Fruit fly (Drosophila melanogaster): ENCODE results near the gene Spn77Bb.
A peak's percentile ranks its signal among the peaks of the same experiment; 100 is the strongest.

The Spn77Bb gene

dm6 chr3L:20296797-20297196 is 24.0 kb upstream of the Spn77Bb start, which contains the start of gene FRG1 (continued):
- TF ChIP-seq zf30C (GFP tag; optimal IDR thresholded peaks at IDR 0.05) (no peak), repo (GFP tag; optimal IDR thresholded peaks at IDR 0.05) (no peak), CG9932 (GFP tag; IDR thresholded peaks at IDR 0.05) (no peak), E2f1 (GFP tag; IDR thresholded peaks at IDR 0.05) (no peak), CG10462 (GFP tag; optimal IDR thresholded peaks at IDR 0.05) (no peak), C15 (GFP tag; IDR thresholded peaks at IDR 0.05) (no peak), Ets65A (GFP tag) (no peak), CG8924 (tag; optimal IDR thresholded peaks at IDR 0.05) (peak; percentile 35), Rfx (GFP tag; IDR thresholded peaks at IDR 0.05) (no peak), tgo (GFP tag; IDR thresholded peaks at IDR 0.05) (no peak), dmrt99B (tag; optimal IDR thresholded peaks at IDR 0.05) (no peak), CG1024 (GFP tag; IDR thresholded peaks at IDR 0.05) (no peak), CrebB (tag; optimal IDR thresholded peaks at IDR 0.05) (no peak), kni (GFP tag; optimal IDR thresholded peaks at IDR 0.05) (no peak), CG17612 (GFP tag; IDR thresholded peaks at IDR 0.05) (no peak), crol (GFP tag; IDR thresholded peaks at IDR 0.05) (no peak), crc (GFP tag; optimal IDR thresholded peaks at IDR 0.05) (no peak), Rx (GFP tag; IDR thresholded peaks at IDR 0.05) (no peak), CG11504 (tag; optimal IDR thresholded peaks at IDR 0.05) (no peak), tio (GFP tag; optimal IDR thresholded peaks at IDR 0.05) (no peak), Neu2 (GFP tag; optimal IDR thresholded peaks at IDR 0.05; ENCODE audit: borderline replicate concordance) (no peak), peb (GFP tag; IDR thresholded peaks at IDR 0.05) (no peak), Gsc (GFP tag; IDR thresholded peaks at IDR 0.05) (no peak), sd (tag; optimal IDR thresholded peaks at IDR 0.05) (no peak), CG7556 (GFP tag; optimal IDR thresholded peaks at IDR 0.05) (no peak), nerfin-1 (tag; optimal IDR thresholded peaks at IDR 0.05) (no peak), dimm (GFP tag; IDR thresholded peaks at IDR 0.05) (no peak), mam (GFP tag; optimal IDR thresholded peaks at IDR 0.05) (no peak), CG7745 (tag; optimal IDR thresholded peaks at IDR 0.05) (no peak), CG7372 (GFP tag; IDR thresholded peaks at IDR 0.05) (no peak), Ada2b (GFP tag; IDR thresholded peaks at IDR 0.05) (no peak), hb (GFP tag; IDR thresholded peaks at IDR 0.05; ENCODE audit: partially characterized antibody) (no peak), CG1529 (GFP tag; optimal IDR thresholded peaks at IDR 0.05) (no peak), sisA (GFP tag; IDR thresholded peaks at IDR 0.05) (no peak)

dm6 chr3L:20299110-20299509 is 21.6 kb upstream of the Spn77Bb start, which contains the start of gene SCCRO4:
TSS of gene SCCRO4 (plus strand) at chr3L:20299410.
- TF ChIP-seq CG16815 (GFP tag; optimal IDR thresholded peaks at IDR 0.05) = no peak
- TF ChIP-seq CG2889 (GFP tag; IDR thresholded peaks at IDR 0.05) = no peak
- no peak for TF ChIP-seq TFAM (GFP tag; optimal IDR thresholded peaks at IDR 0.05)
- TF ChIP-seq CG6813 (GFP tag; optimal IDR thresholded peaks at IDR 0.05) = no peak
- TF ChIP-seq row (GFP tag; IDR thresholded peaks at IDR 0.05) = no peak
- TF ChIP-seq CG11456 (GFP tag; IDR thresholded peaks at IDR 0.05) = no peak
- no peak for TF ChIP-seq sim (GFP tag; IDR thresholded peaks at IDR 0.05)
- no peak for TF ChIP-seq sens-2 (GFP tag; IDR thresholded peaks at IDR 0.05)
- TF ChIP-seq az2 (GFP tag; optimal IDR thresholded peaks at IDR 0.05) = no peak
